Fruit fly (Drosophila melanogaster) whole organism, embryonic: ENCODE measurements around the gene Sc2.

Experiments used
- Atf-2 ChIP-seq: fragments of 200-800 bp; sonication (Bioruptor generic); optimal IDR thresholded peaks from 2 replicates; lab custom pipeline; 2016; ENCODE audit warnings: missing biosample characterization, missing genetic modification characterization
- B-H2 ChIP-seq: fragments of 200-800 bp; sonication (Bioruptor generic); optimal IDR thresholded peaks from 2 replicates; lab custom pipeline; 2018; ENCODE audit warnings: missing biosample characterization, mild to moderate bottlenecking, missing genetic modification characterization
- Bgb ChIP-seq: fragments of 200-800 bp; sonication (Bioruptor generic); IDR thresholded peaks from 2 replicates; pipeline ENCODE4 v1.3.6; 2022; ENCODE audit warnings: missing biosample characterization, missing genetic modification characterization; ENCODE audit not compliant: partially characterized antibody
- CG13123 ChIP-seq: fragments of 200-800 bp; sonication (Bioruptor generic); optimal IDR thresholded peaks from 2 replicates; lab custom pipeline; 2016; ENCODE audit warnings: missing biosample characterization, missing genetic modification characterization
- CG1603 ChIP-seq: fragments of 200-800 bp; sonication (Bioruptor generic); optimal IDR thresholded peaks from 2 replicates; lab custom pipeline; 2019; ENCODE audit warnings: missing biosample characterization, mild to moderate bottlenecking, missing genetic modification characterization, moderate library complexity
- CG17328 ChIP-seq: fragments of 200-800 bp; sonication (Bioruptor generic); IDR thresholded peaks from 2 replicates; pipeline ENCODE4 v1.3.6; 2022; ENCODE audit warnings: missing biosample characterization, missing genetic modification characterization
- CG17361 ChIP-seq: fragments of 200-800 bp; sonication (Bioruptor generic); IDR thresholded peaks from 3 replicates; pipeline ENCODE4 v1.3.6; 2022; ENCODE audit warnings: missing biosample characterization, missing genetic modification characterization
- CG2678 ChIP-seq: fragments of 200-800 bp; sonication (Bioruptor generic); optimal IDR thresholded peaks from 3 replicates; lab custom pipeline; 2019; ENCODE audit warnings: missing biosample characterization, mild to moderate bottlenecking, missing genetic modification characterization, moderate library complexity
- CG32767 ChIP-seq: fragments of 200-800 bp; sonication (Bioruptor generic); IDR thresholded peaks from 2 replicates; pipeline ENCODE4 v1.3.6; 2022; ENCODE audit warnings: missing biosample characterization, missing genetic modification characterization
- CG3407 ChIP-seq: fragments of 200-800 bp; sonication (Bioruptor generic); optimal IDR thresholded peaks from 2 replicates; lab custom pipeline; 2018; ENCODE audit warnings: missing biosample characterization, mild to moderate bottlenecking, missing genetic modification characterization
- CG34224 ChIP-seq: fragments of 200-800 bp; sonication (Bioruptor generic); IDR thresholded peaks from 3 replicates; pipeline ENCODE4 v1.3.6; 2022; ENCODE audit warnings: missing biosample characterization, missing genetic modification characterization; ENCODE audit not compliant: partially characterized antibody
- CG4424 ChIP-seq: fragments of 200-800 bp; sonication (Bioruptor generic); optimal IDR thresholded peaks from 3 replicates; lab custom pipeline; 2016; ENCODE audit warnings: missing biosample characterization, missing genetic modification characterization
- CG4707 ChIP-seq: fragments of 200-800 bp; sonication (Bioruptor generic); optimal IDR thresholded peaks from 2 replicates; lab custom pipeline; 2018; ENCODE audit warnings: missing biosample characterization, mild to moderate bottlenecking, missing genetic modification characterization, moderate library complexity
- CG4820 ChIP-seq: fragments of 200-800 bp; sonication (Bioruptor generic); optimal IDR thresholded peaks from 3 replicates; lab custom pipeline; 2016; ENCODE audit warnings: missing biosample characterization, missing genetic modification characterization
- CG5953 ChIP-seq: fragments of 200-800 bp; sonication (Bioruptor generic); IDR thresholded peaks from 2 replicates; pipeline ENCODE4 v1.3.6; 2022; ENCODE audit warnings: missing biosample characterization, missing genetic modification characterization
- CG6654 ChIP-seq: fragments of 200-800 bp; sonication (Bioruptor generic); optimal IDR thresholded peaks from 2 replicates; lab custom pipeline; 2017; ENCODE audit warnings: missing biosample characterization, mild to moderate bottlenecking, missing genetic modification characterization
- CG8281 ChIP-seq: fragments of 200-800 bp; sonication (Bioruptor generic); optimal IDR thresholded peaks from 2 replicates; lab custom pipeline; 2018; ENCODE audit warnings: missing biosample characterization, mild to moderate bottlenecking, missing genetic modification characterization, moderate library complexity
- Camta ChIP-seq: fragments of 200-800 bp; sonication (Bioruptor generic); optimal IDR thresholded peaks from 2 replicates; lab custom pipeline; 2016; ENCODE audit warnings: missing biosample characterization, missing genetic modification characterization
- CoRest ChIP-seq: fragments of 200-800 bp; sonication (Bioruptor generic); optimal IDR thresholded peaks from 3 replicates; lab custom pipeline; 2018; ENCODE audit warnings: missing biosample characterization, mild to moderate bottlenecking, missing genetic modification characterization, moderate library complexity
- D19A ChIP-seq: fragments of 200-800 bp; optimal IDR thresholded peaks from 3 replicates; lab custom pipeline; 2019; ENCODE audit warnings: missing biosample characterization, mild to moderate bottlenecking, missing genetic modification characterization, moderate library complexity
- Dad ChIP-seq: fragments of 200-800 bp; sonication (Bioruptor generic); optimal IDR thresholded peaks from 3 replicates; lab custom pipeline; 2016; ENCODE audit warnings: missing biosample characterization, missing genetic modification characterization
- Dbx ChIP-seq: fragments of 200-800 bp; sonication (Bioruptor generic); IDR thresholded peaks from 3 replicates; pipeline ENCODE4 v1.3.6; 2022; ENCODE audit warnings: missing biosample characterization, missing genetic modification characterization
- Drgx ChIP-seq: fragments of 200-800 bp; sonication (Bioruptor generic); IDR thresholded peaks from 2 replicates; pipeline ENCODE4 v1.3.6; 2022; ENCODE audit warnings: missing biosample characterization, missing genetic modification characterization
- Elba2 ChIP-seq: fragments of 200-800 bp; sonication (Bioruptor generic); optimal IDR thresholded peaks from 3 replicates; lab custom pipeline; 2016; ENCODE audit warnings: missing biosample characterization, missing genetic modification characterization
- Fer2 ChIP-seq: fragments of 200-800 bp; sonication (Bioruptor generic); optimal IDR thresholded peaks from 2 replicates; lab custom pipeline; 2018; ENCODE audit warnings: missing biosample characterization, mild to moderate bottlenecking, missing genetic modification characterization, moderate library complexity
- Hmr ChIP-seq: fragments of 200-800 bp; sonication (Bioruptor generic); optimal IDR thresholded peaks from 3 replicates; lab custom pipeline; 2017; ENCODE audit warnings: mild to moderate bottlenecking, missing biosample characterization, missing genetic modification reagents, missing genetic modification characterization
- Hr39 ChIP-seq: fragments of >200 bp; optimal IDR thresholded peaks from 2 replicates; lab custom pipeline; 2017
- Hsf ChIP-seq: fragments of 200-800 bp; sonication (Bioruptor generic); optimal IDR thresholded peaks from 3 replicates; lab custom pipeline; 2016; ENCODE audit warnings: missing biosample characterization, missing genetic modification characterization
- MBD-R2 ChIP-seq: fragments of 200-800 bp; sonication (Bioruptor generic); IDR thresholded peaks from 2 replicates; pipeline ENCODE4 v1.3.6; 2022; ENCODE audit warnings: missing biosample characterization, missing genetic modification characterization
- Nf-YA ChIP-seq: fragments of 200-800 bp; sonication (Bioruptor generic); IDR thresholded peaks from 2 replicates; pipeline ENCODE4 v1.3.6; 2022; ENCODE audit warnings: missing biosample characterization, missing genetic modification characterization
- Oli ChIP-seq: fragments of 200-800 bp; sonication (Bioruptor generic); optimal IDR thresholded peaks from 2 replicates; lab custom pipeline; 2018; ENCODE audit warnings: missing biosample characterization, mild to moderate bottlenecking, missing genetic modification characterization, moderate library complexity
- Poxn ChIP-seq: fragments of 200-800 bp; sonication (Bioruptor generic); IDR thresholded peaks from 2 replicates; pipeline ENCODE4 v1.3.6; 2022; ENCODE audit warnings: missing biosample characterization, missing genetic modification characterization
- Scr ChIP-seq: fragments of 200-800 bp; sonication (Bioruptor generic); IDR thresholded peaks from 2 replicates; pipeline ENCODE4 v1.3.6; 2022; ENCODE audit warnings: missing biosample characterization, missing genetic modification characterization; ENCODE audit not compliant: partially characterized antibody
- Taf1 ChIP-seq: fragments of 200-800 bp; sonication (Bioruptor generic); IDR thresholded peaks from 2 replicates; pipeline ENCODE4 v1.3.6; 2022; ENCODE audit warnings: missing biosample characterization, missing genetic modification characterization
- Usf ChIP-seq: fragments of 200-800 bp; sonication (Bioruptor generic); optimal IDR thresholded peaks from 2 replicates; lab custom pipeline; 2017; ENCODE audit warnings: missing genotype, missing biosample characterization, missing genetic modification characterization
- ash1 ChIP-seq: fragments of 200-800 bp; sonication (Bioruptor generic); optimal IDR thresholded peaks from 2 replicates; lab custom pipeline; 2018; ENCODE audit warnings: missing biosample characterization, mild to moderate bottlenecking, missing genetic modification characterization
- az2 ChIP-seq: fragments of 200-800 bp; sonication (Bioruptor generic); optimal IDR thresholded peaks from 3 replicates; lab custom pipeline; 2016; ENCODE audit warnings: missing biosample characterization, missing genetic modification characterization
- corto ChIP-seq: fragments of 200-800 bp; sonication (Bioruptor generic); optimal IDR thresholded peaks from 2 replicates; lab custom pipeline; 2016; ENCODE audit warnings: missing biosample characterization, mild to moderate bottlenecking, missing genetic modification characterization, moderate library complexity
- da ChIP-seq: fragments of 200-800 bp; sonication (Bioruptor generic); optimal IDR thresholded peaks from 2 replicates; lab custom pipeline; 2016; ENCODE audit warnings: missing biosample characterization, missing genetic modification characterization
- eve ChIP-seq, 2 experiments: fragments of >200 bp; optimal IDR thresholded peaks; 2 replicates each; lab custom pipeline; 2017; ENCODE audit warnings: missing biosample characterization in 2 of 2, missing genetic modification characterization in 2 of 2
- exex ChIP-seq: fragments of 200-800 bp; sonication (Bioruptor generic); optimal IDR thresholded peaks from 4 replicates; lab custom pipeline; 2018; ENCODE audit warnings: missing biosample characterization, mild to moderate bottlenecking, missing genetic modification characterization, moderate library complexity
- gce ChIP-seq: fragments of 200-800 bp; sonication (Bioruptor generic); IDR thresholded peaks from 3 replicates; pipeline ENCODE4 v1.3.6; 2022; ENCODE audit warnings: missing biosample characterization, missing genetic modification characterization
- gcm2 ChIP-seq: fragments of 200-800 bp; sonication (Bioruptor generic); optimal IDR thresholded peaks from 2 replicates; lab custom pipeline; 2016; ENCODE audit warnings: missing biosample characterization, missing genetic modification characterization
- gsb-n ChIP-seq: fragments of 200-800 bp; sonication (Bioruptor generic); optimal IDR thresholded peaks from 3 replicates; lab custom pipeline; 2018; ENCODE audit warnings: missing biosample characterization, mild to moderate bottlenecking, missing genetic modification characterization
- inv ChIP-seq: fragments of 200-800 bp; sonication (Bioruptor generic); IDR thresholded peaks from 2 replicates; pipeline ENCODE4 v1.3.6; 2022; ENCODE audit warnings: missing biosample characterization, missing genetic modification characterization; ENCODE audit not compliant: partially characterized antibody
- mam ChIP-seq: fragments of 200-800 bp; sonication (Bioruptor generic); optimal IDR thresholded peaks from 3 replicates; lab custom pipeline; 2016; ENCODE audit warnings: missing biosample characterization, missing genetic modification characterization
- nerfin-2 ChIP-seq: fragments of 200-800 bp; sonication (Bioruptor generic); IDR thresholded peaks from 2 replicates; pipeline ENCODE4 v1.3.6; 2022; ENCODE audit warnings: missing biosample characterization, missing genetic modification characterization; ENCODE audit not compliant: partially characterized antibody
- sc ChIP-seq, 3 experiments: fragments of >200 bp in 2 of 3; fragments of 200-800 bp in 1 of 3; sonication (Bioruptor generic) in 1 of 3; optimal IDR thresholded peaks; 2 replicates in 2 of 3; 3 replicates in 1 of 3; lab custom pipeline; 2017; ENCODE audit warnings: mild to moderate bottlenecking in 1 of 3, missing biosample characterization in 1 of 3, missing genetic modification characterization in 1 of 3, missing genetic modification reagents in 1 of 3
- slp2 ChIP-seq: fragments of 200-800 bp; sonication (Bioruptor generic); optimal IDR thresholded peaks from 2 replicates; lab custom pipeline; 2016; ENCODE audit warnings: missing biosample characterization, missing genetic modification characterization
- ssp ChIP-seq: fragments of 200-800 bp; sonication (Bioruptor generic); IDR thresholded peaks from 2 replicates; pipeline ENCODE4 v1.3.6; 2022; ENCODE audit warnings: missing biosample characterization, missing genetic modification characterization
- tgo ChIP-seq: fragments of 200-800 bp; sonication (Bioruptor generic); IDR thresholded peaks from 3 replicates; pipeline ENCODE4 v1.3.6; 2022; ENCODE audit warnings: missing biosample characterization, missing genetic modification characterization
- zfh2 ChIP-seq: fragments of 200-800 bp; sonication (Bioruptor generic); optimal IDR thresholded peaks from 2 replicates; lab custom pipeline; 2016; ENCODE audit warnings: missing biosample characterization, missing genetic modification characterization

The Sc2 gene

DNA sequence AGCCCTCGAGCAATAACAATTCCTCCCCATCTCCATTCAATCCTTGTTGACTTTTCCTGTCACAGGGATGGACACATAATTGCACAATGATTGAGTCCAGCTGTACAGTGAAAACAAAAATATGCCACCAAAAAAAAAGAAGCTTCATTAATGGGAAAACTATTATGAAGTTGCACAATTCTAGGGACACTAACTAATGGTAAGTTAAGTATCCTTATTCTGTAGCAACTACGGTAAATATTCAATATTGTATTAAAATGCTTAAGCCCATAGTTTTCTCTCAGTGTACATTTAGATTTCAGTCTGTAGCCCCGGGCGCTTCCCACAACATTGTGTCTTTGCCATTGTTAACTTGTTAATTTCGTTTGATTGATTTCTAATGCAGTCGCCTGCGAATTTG lies 28.3 kb upstream of the Sc2 start (continued):
- TF ChIP-seq Bgb (GFP tag; lab: Robert Waterston, UW) (no peak), CG5953 (GFP tag; lab: Robert Waterston, UW) (no peak), gce (GFP tag; lab: Robert Waterston, UW) (no peak), CG17361 (GFP tag; lab: Robert Waterston, UW) (peak; percentile 65; the same call in 2 of the 3 replicates), az2 (GFP tag; lab: Kevin White, UChicago) (peak; percentile 59), CG4707 (no peak), CG13123 (GFP tag; lab: Kevin White, UChicago) (no peak), Camta (no peak), Hmr (GFP tag; lab: Kevin White, UChicago) (no peak), CG1603 (tag; lab: Kevin White, UChicago) (peak; percentile 47), CG6654 (GFP tag; lab: Kevin White, UChicago) (no peak), exex (tag; lab: Kevin White, UChicago) (no peak), ash1 (GFP tag; lab: Kevin White, UChicago) (no peak), inv (GFP tag; lab: Robert Waterston, UW) (no peak), gcm2 (GFP tag; lab: Kevin White, UChicago) (no peak), CG2678 (peak; percentile 25), CG4424 (GFP tag; lab: Kevin White, UChicago) (peak; percentile 29), mam (GFP tag; lab: Kevin White, UChicago) (no peak), Atf-2 (peak; percentile 43), Poxn (GFP tag; lab: Robert Waterston, UW) (no peak), eve (GFP tag; optimal IDR thresholded peaks at IDR 0.05; lab: Kevin White, UChicago) (peak in 1 of 2 experiments; percentile 47), zfh2 (GFP tag; lab: Kevin White, UChicago) (no peak), Elba2 (GFP tag; lab: Kevin White, UChicago) (peak; percentile 4), Hr39 (lab: Kevin White, UChicago) (no peak), Nf-YA (GFP tag; lab: Robert Waterston, UW) (no peak), sc (optimal IDR thresholded peaks at IDR 0.05; lab: Kevin White, UChicago) (no peak), sc (GFP tag; optimal IDR thresholded peaks at IDR 0.05; lab: Kevin White, UChicago) (peak; percentile 8), gsb-n (tag; lab: Kevin White, UChicago) (peak; percentile 61), CG3407 (GFP tag; lab: Kevin White, UChicago) (peak; percentile 44), Dad (GFP tag; lab: Kevin White, UChicago) (no peak), Fer2 (tag; lab: Kevin White, UChicago) (no peak), tgo (GFP tag; lab: Robert Waterston, UW) (no peak; the same call in 2 of the 3 replicates), CG4820 (GFP tag; lab: Kevin White, UChicago) (peak; percentile 51), Oli (tag; lab: Kevin White, UChicago) (peak; percentile 57), corto (GFP tag; lab: Kevin White, UChicago) (no peak), CG17328 (peak; percentile 65), Dbx (GFP tag; lab: Robert Waterston, UW) (no peak), ssp (peak; percentile 24; the same call in 1 of the 2 replicates), slp2 (GFP tag; lab: Kevin White, UChicago) (peak; percentile 21), CG32767 (no peak), D19A (peak; percentile 26), CG8281 (tag; lab: Kevin White, UChicago) (no peak), Scr (no peak), da (no peak), Taf1 (no peak), Drgx (GFP tag; lab: Robert Waterston, UW) (no peak), nerfin-2 (GFP tag; lab: Robert Waterston, UW) (no peak), B-H2 (GFP tag; lab: Kevin White, UChicago) (no peak), Hsf (GFP tag; lab: Kevin White, UChicago) (peak; percentile 25), MBD-R2 (GFP tag; lab: Robert Waterston, UW) (no peak), CG34224 (no peak), Usf (GFP tag; lab: Kevin White, UChicago) (peak; percentile 21), CoRest (tag; lab: Kevin White, UChicago) (peak; percentile 35)
